Worm (Caenorhabditis elegans) whole organism, mixed stage, embryonic: ENCODE measurements around the gene ceh-92.

Source experiments
- bed-3 ChIP-seq: fragments of 200-800 bp; sonication (Bioruptor generic); optimal IDR thresholded peaks from 3 replicates; lab custom pipeline; 2018; ENCODE audit warnings: mild to moderate bottlenecking, missing genetic modification characterization, moderate library complexity, missing compliant biosample characterization
- blmp-1 ChIP-seq: fragments of 150-350 bp; optimal IDR thresholded peaks from 2 replicates; lab custom pipeline; 2014; ENCODE audit warnings: missing biosample characterization, missing genetic modification characterization
- ceh-43 ChIP-seq: fragments of 200-800 bp; sonication (Bioruptor generic); optimal IDR thresholded peaks from 2 replicates; lab custom pipeline; 2018; ENCODE audit warnings: mild to moderate bottlenecking, missing genetic modification characterization, moderate library complexity, missing compliant biosample characterization
- ceh-83 ChIP-seq: fragments of 200-800 bp; sonication (Bioruptor generic); optimal IDR thresholded peaks from 2 replicates; lab custom pipeline; 2018; ENCODE audit warnings: mild to moderate bottlenecking, missing genetic modification characterization, missing compliant biosample characterization
- ces-1 ChIP-seq: fragments of 150-350 bp; optimal IDR thresholded peaks from 2 replicates; lab custom pipeline; 2014; ENCODE audit warnings: missing biosample characterization, missing genetic modification reagents, missing genetic modification characterization
- cnd-1 ChIP-seq: fragments of 200-800 bp; sonication (Bioruptor generic); optimal IDR thresholded peaks from 2 replicates; lab custom pipeline; 2018; ENCODE audit warnings: mild to moderate bottlenecking, missing genetic modification characterization, missing compliant biosample characterization
- drap-1 ChIP-seq: fragments of 200-800 bp; sonication (Bioruptor generic); optimal IDR thresholded peaks from 3 replicates; lab custom pipeline; 2018; ENCODE audit warnings: mild to moderate bottlenecking, missing genetic modification characterization, missing compliant biosample characterization
- elt-1 ChIP-seq: sonication (generic microtip); optimal IDR thresholded peaks from 2 replicates; lab custom pipeline; 2017; ENCODE audit warnings: missing genetic modification characterization, mild to moderate bottlenecking, missing compliant biosample characterization, antibody characterized with exemption, moderate library complexity, borderline replicate concordance; ENCODE audit not compliant: insufficient read depth
- elt-3 ChIP-seq: fragments of 150-350 bp; optimal IDR thresholded peaks from 2 replicates; lab custom pipeline; 2014; ENCODE audit warnings: missing biosample characterization, missing genetic modification characterization
- flh-1 ChIP-seq: fragments of 200-800 bp; sonication (Bioruptor generic); optimal IDR thresholded peaks from 2 replicates; lab custom pipeline; 2018; ENCODE audit warnings: mild to moderate bottlenecking, missing genetic modification characterization, moderate library complexity, missing compliant biosample characterization
- ham-2 ChIP-seq: fragments of 200-800 bp; sonication (Bioruptor generic); optimal IDR thresholded peaks from 2 replicates; lab custom pipeline; 2018; ENCODE audit warnings: mild to moderate bottlenecking, missing genetic modification characterization, missing compliant biosample characterization
- hlh-1 ChIP-seq: fragments of 150-350 bp; optimal IDR thresholded peaks from 2 replicates; lab custom pipeline; 2014; ENCODE audit warnings: missing biosample characterization, missing genetic modification reagents, missing genetic modification characterization
- lin-13 ChIP-seq: fragments of 150-350 bp; optimal IDR thresholded peaks from 2 replicates; lab custom pipeline; 2014; ENCODE audit warnings: missing biosample characterization, missing genetic modification characterization
- lin-32 ChIP-seq: fragments of 200-800 bp; sonication (Bioruptor generic); optimal IDR thresholded peaks from 2 replicates; lab custom pipeline; 2018; ENCODE audit warnings: mild to moderate bottlenecking, missing genetic modification characterization, missing compliant biosample characterization
- lsy-2 ChIP-seq: fragments of 150-350 bp; optimal IDR thresholded peaks from 2 replicates; lab custom pipeline; 2014; ENCODE audit warnings: missing biosample characterization, missing genetic modification characterization
- mab-5 ChIP-seq: fragments of 150-350 bp; optimal IDR thresholded peaks from 2 replicates; lab custom pipeline; 2014; ENCODE audit warnings: missing biosample characterization, missing genetic modification characterization
- mep-1 ChIP-seq: fragments of 150-350 bp; optimal IDR thresholded peaks from 2 replicates; lab custom pipeline; 2017; ENCODE audit warnings: missing biosample characterization, missing genetic modification reagents, missing genetic modification characterization, inconsistent platforms
- mls-2 ChIP-seq: sonication (generic microtip); optimal IDR thresholded peaks from 2 replicates; lab custom pipeline; 2016; ENCODE audit warnings: mild to moderate bottlenecking, missing genetic modification characterization, moderate library complexity, missing compliant biosample characterization
- nhr-12 ChIP-seq: fragments of 150-350 bp; optimal IDR thresholded peaks from 2 replicates; lab custom pipeline; 2014; ENCODE audit warnings: missing biosample characterization, missing genetic modification characterization
- nhr-2 ChIP-seq: fragments of 150-350 bp; optimal IDR thresholded peaks from 2 replicates; lab custom pipeline; 2014; ENCODE audit warnings: missing biosample characterization, missing genetic modification characterization
- nhr-28 ChIP-seq: fragments of 150-350 bp; optimal IDR thresholded peaks from 2 replicates; lab custom pipeline; 2014; ENCODE audit warnings: missing biosample characterization, missing genetic modification characterization
- nhr-76 ChIP-seq: sonication (generic microtip); optimal IDR thresholded peaks from 2 replicates; lab custom pipeline; 2017; ENCODE audit warnings: missing biosample characterization, missing genetic modification characterization
- pha-4 ChIP-seq: fragments of 150-350 bp; optimal IDR thresholded peaks from 2 replicates; lab custom pipeline; 2018; ENCODE audit warnings: missing biosample characterization, missing genetic modification reagents, missing genetic modification characterization
- snpc-4 ChIP-seq: fragments of 150-350 bp; optimal IDR thresholded peaks from 2 replicates; lab custom pipeline; 2014; ENCODE audit warnings: missing biosample characterization, missing genetic modification characterization
- sptf-1 ChIP-seq: sonication (generic microtip); optimal IDR thresholded peaks from 2 replicates; lab custom pipeline; 2017; ENCODE audit warnings: mild to moderate bottlenecking, missing genetic modification characterization, moderate library complexity, missing compliant biosample characterization
- tbx-8 ChIP-seq: fragments of 200-800 bp; sonication (Bioruptor generic); optimal IDR thresholded peaks from 2 replicates; lab custom pipeline; 2018; ENCODE audit warnings: mild to moderate bottlenecking, missing genetic modification characterization, moderate library complexity, missing compliant biosample characterization
- unc-120 ChIP-seq: sonication (generic microtip); optimal IDR thresholded peaks from 2 replicates; lab custom pipeline; 2017; ENCODE audit warnings: missing genetic modification characterization, missing compliant biosample characterization; ENCODE audit not compliant: poor library complexity, severe bottlenecking
- unc-39 ChIP-seq: fragments of 150-350 bp; optimal IDR thresholded peaks from 2 replicates; lab custom pipeline; 2014; ENCODE audit warnings: missing biosample characterization, missing genetic modification characterization
- unc-62 ChIP-seq: fragments of 150-350 bp; optimal IDR thresholded peaks from 2 replicates; lab custom pipeline; 2014; ENCODE audit warnings: missing biosample characterization, missing genetic modification reagents, missing genetic modification characterization
- zip-8 ChIP-seq: fragments of 150-350 bp; optimal IDR thresholded peaks from 2 replicates; lab custom pipeline; 2014; ENCODE audit warnings: missing biosample characterization, missing genetic modification characterization
- ztf-11 ChIP-seq: fragments of 150-350 bp; optimal IDR thresholded peaks from 2 replicates; lab custom pipeline; 2014; ENCODE audit warnings: missing biosample characterization, missing genetic modification characterization

Gene ceh-92

DNA sequence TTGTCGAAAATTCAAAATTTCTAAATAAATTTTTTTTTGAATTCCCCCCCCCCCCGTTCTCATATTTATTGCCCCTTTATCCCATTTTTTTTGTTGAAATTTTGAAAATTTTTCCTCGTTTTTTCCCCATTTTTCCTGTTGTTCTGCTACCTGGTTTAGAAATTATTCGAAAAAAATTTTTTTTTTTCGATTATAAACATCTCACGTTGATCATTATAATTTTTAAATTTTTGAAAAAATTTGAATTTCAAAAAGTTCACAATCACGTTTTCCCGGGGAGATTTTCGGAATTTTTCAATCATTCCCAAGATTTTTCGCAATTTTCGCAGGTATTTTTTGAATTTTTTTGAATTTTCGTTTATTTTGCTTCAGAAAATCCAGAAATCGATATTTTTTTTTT lies 7.5 kb downstream of the ceh-92 start, which contains the start of gene Y66D12A.3:
TSS of gene Y66D12A.3 (plus strand) at position 301 of the 400 bp plus-strand sequence.
- TF ChIP-seq ham-2 (GFP tag; lab: Kevin White, UChicago) = no peak
- TF ChIP-seq blmp-1 (tag; lab: Kevin White, UChicago) = no peak
- no peak for TF ChIP-seq bed-3
- TF ChIP-seq unc-62 (GFP tag; lab: Kevin White, UChicago) = no peak
- no peak for TF ChIP-seq lsy-2 (tag; lab: Kevin White, UChicago)
- TF ChIP-seq ceh-83 = no peak
- TF ChIP-seq elt-1 (tag; lab: Kevin White, UChicago) = no peak
- no peak for TF ChIP-seq unc-120 (tag; lab: Kevin White, UChicago)
- TF ChIP-seq drap-1 (GFP tag; lab: Kevin White, UChicago) = no peak
- TF ChIP-seq ceh-43 (GFP tag; lab: Kevin White, UChicago) = no peak
- no peak for TF ChIP-seq flh-1 (GFP tag; lab: Kevin White, UChicago)
- TF ChIP-seq zip-8 (tag; lab: Kevin White, UChicago) = no peak
- no peak for TF ChIP-seq lin-13 (tag; lab: Kevin White, UChicago)

DNA sequence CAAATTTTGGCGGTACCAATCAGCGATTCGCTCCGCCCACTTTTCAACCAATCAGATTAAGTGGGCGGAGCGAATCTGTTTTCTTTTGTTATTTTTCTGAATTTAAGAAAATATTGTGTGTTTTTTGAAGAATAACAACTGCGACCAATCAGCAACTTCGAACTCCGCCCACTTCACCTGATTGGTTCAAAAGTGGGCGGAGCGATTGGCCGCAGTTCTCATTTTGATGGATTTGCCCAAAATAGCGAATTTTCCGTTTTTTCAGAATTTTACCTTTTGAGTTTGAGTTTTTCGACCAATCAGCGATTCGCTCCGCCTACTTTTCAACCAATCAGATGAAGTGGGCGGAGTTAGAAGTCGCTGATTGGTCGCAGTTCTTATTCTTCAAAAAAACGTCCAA lies 7.9 kb downstream of the ceh-92 start:
- TF ChIP-seq ceh-83 = no peak
- no peak for TF ChIP-seq ztf-11 (tag; lab: Kevin White, UChicago)
- TF ChIP-seq pha-4 (tag; lab: Kevin White, UChicago) = no peak
- TF ChIP-seq lin-32 (GFP tag; lab: Kevin White, UChicago) = no peak
- no peak for TF ChIP-seq mep-1
- TF ChIP-seq, all 35 proteins: peak for 0

- no peak for TF ChIP-seq lin-32 (GFP tag; lab: Kevin White, UChicago)
- TF ChIP-seq lin-13 (tag; lab: Kevin White, UChicago) = no peak
- TF ChIP-seq cnd-1 (tag; lab: Kevin White, UChicago) = no peak
- no peak for TF ChIP-seq ceh-43 (GFP tag; lab: Kevin White, UChicago)
- TF ChIP-seq hlh-1 (tag; lab: Kevin White, UChicago) = no peak
- TF ChIP-seq tbx-8 (GFP tag; lab: Kevin White, UChicago) = no peak
- TF ChIP-seq snpc-4 (tag; lab: Kevin White, UChicago) = no peak
- TF ChIP-seq nhr-28 (tag; lab: Kevin White, UChicago) = no peak
- TF ChIP-seq nhr-2 (tag; lab: Kevin White, UChicago) = no peak
- TF ChIP-seq ceh-83 = no peak
- no peak for TF ChIP-seq sptf-1 (tag; lab: Kevin White, UChicago)
- TF ChIP-seq drap-1 (GFP tag; lab: Kevin White, UChicago) = no peak
- TF ChIP-seq mep-1 = no peak
- TF ChIP-seq zip-8 (tag; lab: Kevin White, UChicago) = no peak
- no peak for TF ChIP-seq nhr-12
- TF ChIP-seq ztf-11 (tag; lab: Kevin White, UChicago) = no peak
- no peak for TF ChIP-seq bed-3
These were observed 8.9 kb downstream of the ceh-92 start for ce11 chrIII:11590255-11590654.

ce11 chrIII:11592096-11592495 lies 10.7 kb downstream of the ceh-92 start:
- TF ChIP-seq nhr-76 = no peak
- no peak for TF ChIP-seq lsy-2 (tag; lab: Kevin White, UChicago)
- no peak for TF ChIP-seq blmp-1 (tag; lab: Kevin White, UChicago)
- TF ChIP-seq ceh-83 = no peak
- TF ChIP-seq drap-1 (GFP tag; lab: Kevin White, UChicago) = no peak
- no peak for TF ChIP-seq mab-5 (tag; lab: Kevin White, UChicago)
- no peak for TF ChIP-seq tbx-8 (GFP tag; lab: Kevin White, UChicago)
- TF ChIP-seq unc-62 (GFP tag; lab: Kevin White, UChicago) = no peak
- no peak for TF ChIP-seq ham-2 (GFP tag; lab: Kevin White, UChicago)
- TF ChIP-seq unc-39 = no peak
- no peak for TF ChIP-seq pha-4 (tag; lab: Kevin White, UChicago)
- TF ChIP-seq lin-13 (tag; lab: Kevin White, UChicago) = no peak
- no peak for TF ChIP-seq ceh-43 (GFP tag; lab: Kevin White, UChicago)
- TF ChIP-seq elt-1 (tag; lab: Kevin White, UChicago) = no peak
- no peak for TF ChIP-seq zip-8 (tag; lab: Kevin White, UChicago)
- TF ChIP-seq unc-120 (tag; lab: Kevin White, UChicago) = no peak

DNA sequence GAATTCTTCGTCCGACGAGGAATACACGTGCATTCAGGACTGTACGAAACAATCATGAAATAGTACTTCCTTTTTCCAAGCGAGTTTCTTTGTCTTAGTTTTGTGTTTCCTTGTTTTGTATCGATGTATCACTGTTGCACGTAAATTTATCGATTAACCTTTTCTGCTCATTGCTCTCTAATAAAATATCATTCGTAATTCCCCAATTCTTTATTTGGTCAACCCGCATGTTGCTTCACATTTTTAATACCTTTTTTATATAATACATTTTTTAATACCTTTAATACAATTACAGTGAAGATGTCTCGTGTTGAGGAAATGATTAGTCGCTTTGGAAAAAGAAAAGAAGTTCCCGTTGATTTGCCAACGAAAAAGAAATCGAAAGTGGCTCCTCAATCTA lies 26.5 kb downstream of the ceh-92 start, which contains the start of gene Y66D12A.1:
TSS of gene Y66D12A.1 (plus strand) at position 301 of the 400 bp plus-strand sequence.
- TF ChIP-seq mls-2 (tag; lab: Kevin White, UChicago) (no peak), zip-8 (tag; lab: Kevin White, UChicago) (no peak), ces-1 (GFP tag; lab: Kevin White, UChicago) (no peak), unc-39 (no peak), flh-1 (GFP tag; lab: Kevin White, UChicago) (no peak), mab-5 (tag; lab: Kevin White, UChicago) (no peak), nhr-2 (tag; lab: Kevin White, UChicago) (no peak), lin-32 (GFP tag; lab: Kevin White, UChicago) (no peak), unc-120 (tag; lab: Kevin White, UChicago) (no peak), ztf-11 (tag; lab: Kevin White, UChicago) (no peak), elt-3 (no peak)
- TF ChIP-seq, all 35 proteins: peak for 0
